Worm (Caenorhabditis elegans): Measurements from ENCODE around the gene F56D6.9.

- TF ChIP-seq hlh-1 (tag; optimal IDR thresholded peaks at IDR 0.05) = no peak
- no peak for TF ChIP-seq nhr-12 (tag; optimal IDR thresholded peaks at IDR 0.05)
- TF ChIP-seq unc-39 (tag; optimal IDR thresholded peaks at IDR 0.05) = no peak
- no peak for TF ChIP-seq elt-3 (tag; optimal IDR thresholded peaks at IDR 0.05)
- no peak for TF ChIP-seq unc-62 (GFP tag; optimal IDR thresholded peaks at IDR 0.05)
- no peak for TF ChIP-seq nhr-237 (tag; optimal IDR thresholded peaks at IDR 0.05)
- TF ChIP-seq snpc-4 (tag; optimal IDR thresholded peaks at IDR 0.05) = no peak
- no peak for TF ChIP-seq nhr-76 (tag; optimal IDR thresholded peaks at IDR 0.05)
Measured at ce11 chrIV:3912598-3912997, 20.5 kb downstream of the F56D6.9 start, which contains the start of gene F56D6.20.
